Worm (Caenorhabditis elegans) whole organism, L3 larva: ENCODE data around the gene mrp-2.

Experiments
- ama-1 ChIP-seq: fragments of 150-350 bp; optimal IDR thresholded peaks from 2 replicates; lab custom pipeline; 2018
- ceh-28 ChIP-seq: fragments of 150-350 bp; optimal IDR thresholded peaks from 2 replicates; lab custom pipeline; 2014; ENCODE audit warnings: missing biosample characterization, missing genetic modification reagents, missing genetic modification characterization
- daf-12 ChIP-seq: fragments of 150-350 bp; optimal IDR thresholded peaks from 2 replicates; lab custom pipeline; 2014; ENCODE audit warnings: missing biosample characterization, missing genetic modification reagents, missing genetic modification characterization
- elt-3 ChIP-seq, 3 experiments: fragments of 150-350 bp in 1 of 3; sonication (generic microtip) in 2 of 3; optimal IDR thresholded peaks; 2 replicates in 2 of 3; 4 replicates in 1 of 3; lab custom pipeline; 2014 to 2017; ENCODE audit warnings: missing biosample characterization in 3 of 3, missing genetic modification characterization in 3 of 3
- fkh-2 ChIP-seq: fragments of 150-350 bp; optimal IDR thresholded peaks from 2 replicates; lab custom pipeline; 2014; ENCODE audit warnings: missing biosample characterization, missing genetic modification reagents, missing genetic modification characterization
- jun-1 ChIP-seq: fragments of 150-350 bp; optimal IDR thresholded peaks from 2 replicates; lab custom pipeline; 2014; ENCODE audit warnings: missing biosample characterization, missing genetic modification reagents, missing genetic modification characterization
- nhr-11 ChIP-seq: fragments of 150-350 bp; optimal IDR thresholded peaks from 2 replicates; lab custom pipeline; 2014; ENCODE audit warnings: missing biosample characterization, missing genetic modification characterization
- nhr-12 ChIP-seq: fragments of 150-350 bp; optimal IDR thresholded peaks from 2 replicates; lab custom pipeline; 2014; ENCODE audit warnings: missing biosample characterization, missing genetic modification characterization
- pha-4 ChIP-seq: fragments of 150-350 bp; optimal IDR thresholded peaks from 2 replicates; lab custom pipeline; 2014; ENCODE audit warnings: missing biosample characterization, missing genetic modification reagents, missing genetic modification characterization
- skn-1 ChIP-seq: fragments of 150-350 bp; optimal IDR thresholded peaks from 2 replicates; lab custom pipeline; 2014; ENCODE audit warnings: missing biosample characterization, missing genetic modification characterization
- snpc-4 ChIP-seq: fragments of 150-350 bp; optimal IDR thresholded peaks from 2 replicates; lab custom pipeline; 2014; ENCODE audit warnings: missing biosample characterization, missing genetic modification characterization
- ztf-11 ChIP-seq: fragments of 150-350 bp; optimal IDR thresholded peaks from 2 replicates; lab custom pipeline; 2014; ENCODE audit warnings: missing biosample characterization, missing genetic modification characterization

- TF ChIP-seq daf-12 = no peak
- TF ChIP-seq snpc-4 = no peak
- TF ChIP-seq ama-1 (lab: Kevin White, UChicago) = no peak
- no peak for TF ChIP-seq skn-1 (tag; lab: Kevin White, UChicago)
- TF ChIP-seq nhr-11 (tag; lab: Kevin White, UChicago) = no peak
- no peak for TF ChIP-seq elt-3 (tag; optimal IDR thresholded peaks at IDR 0.05; lab: Kevin White, UChicago)
- TF ChIP-seq ztf-11 = no peak
- TF ChIP-seq ceh-28 (tag; lab: Kevin White, UChicago) = no peak
- TF ChIP-seq nhr-12 (tag; lab: Kevin White, UChicago) = no peak
- no peak for TF ChIP-seq pha-4 (tag; lab: Kevin White, UChicago)
- no peak for TF ChIP-seq fkh-2 (tag; lab: Kevin White, UChicago)
- no peak for TF ChIP-seq jun-1 (tag; lab: Kevin White, UChicago)
Measured at ce11 chrX:587798-588197, 15.3 kb upstream of the mrp-2 start, which contains the start of gene mrp-1.
